Fruit fly (Drosophila melanogaster) whole organism, wandering third instar larva: ENCODE measurements around the gene lwr.

Experiments used
- CrebA ChIP-seq: fragments of 200-800 bp; sonication (Bioruptor generic); optimal IDR thresholded peaks from 2 replicates; lab custom pipeline; 2016; ENCODE audit warnings: missing biosample characterization, mild to moderate bottlenecking, missing genetic modification characterization, borderline replicate concordance
- Dfd ChIP-seq: fragments of >200 bp; optimal IDR thresholded peaks from 2 replicates; lab custom pipeline; 2017; ENCODE audit warnings: missing biosample characterization, missing genetic modification characterization
- br ChIP-seq: fragments of 200-800 bp; sonication (Bioruptor generic); optimal IDR thresholded peaks from 2 replicates; lab custom pipeline; 2016; ENCODE audit warnings: missing biosample characterization, missing genetic modification characterization
- jim ChIP-seq: fragments of 175-275, 200-325 bp; sonication (Bioruptor generic); optimal IDR thresholded peaks from 2 replicates; lab custom pipeline; 2016; ENCODE audit warnings: missing biosample characterization, mild to moderate bottlenecking, missing genetic modification characterization

DNA sequence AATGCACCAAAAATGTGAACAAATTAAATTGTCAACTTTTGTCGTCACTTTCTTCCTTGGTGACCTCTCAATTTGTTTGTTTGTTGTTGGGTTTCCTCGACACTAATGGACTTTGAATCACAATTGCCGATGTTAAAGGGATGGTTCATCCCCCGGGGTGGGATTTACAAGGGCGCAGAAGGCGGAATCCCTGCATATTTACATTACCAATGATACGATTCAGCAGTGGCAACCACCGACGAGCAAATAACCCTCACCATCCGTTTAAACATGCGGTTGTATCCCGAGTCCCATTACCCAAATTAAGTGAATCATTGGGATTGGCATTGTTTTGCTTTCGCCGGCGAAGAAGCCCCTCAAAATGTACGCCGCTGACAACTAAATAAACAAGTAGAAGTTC lies 49.1 kb upstream of the lwr start:
- no peak for TF ChIP-seq jim (GFP tag; lab: Kevin White, UChicago)
- no peak for TF ChIP-seq Dfd
- TF ChIP-seq br (GFP tag; lab: Kevin White, UChicago) = no peak
- no peak for TF ChIP-seq CrebA
